Worm (Caenorhabditis elegans) whole organism, mixed stage, embryonic: ENCODE data around the gene F58E6.6.
A peak's percentile ranks its signal among the peaks of the same experiment; 100 is the strongest.

Experiments used
- M03D4.4 ChIP-seq: sonication (generic microtip); optimal IDR thresholded peaks from 2 replicates; lab custom pipeline; 2017; ENCODE audit warnings: mild to moderate bottlenecking, missing genetic modification characterization, missing compliant biosample characterization
- bed-3 ChIP-seq: fragments of 200-800 bp; sonication (Bioruptor generic); optimal IDR thresholded peaks from 3 replicates; lab custom pipeline; 2018; ENCODE audit warnings: mild to moderate bottlenecking, missing genetic modification characterization, moderate library complexity, missing compliant biosample characterization
- blmp-1 ChIP-seq: fragments of 150-350 bp; optimal IDR thresholded peaks from 2 replicates; lab custom pipeline; 2014; ENCODE audit warnings: missing biosample characterization, missing genetic modification characterization
- ceh-43 ChIP-seq: fragments of 200-800 bp; sonication (Bioruptor generic); optimal IDR thresholded peaks from 2 replicates; lab custom pipeline; 2018; ENCODE audit warnings: mild to moderate bottlenecking, missing genetic modification characterization, moderate library complexity, missing compliant biosample characterization
- ceh-83 ChIP-seq: fragments of 200-800 bp; sonication (Bioruptor generic); optimal IDR thresholded peaks from 2 replicates; lab custom pipeline; 2018; ENCODE audit warnings: mild to moderate bottlenecking, missing genetic modification characterization, missing compliant biosample characterization
- ces-1 ChIP-seq: fragments of 150-350 bp; optimal IDR thresholded peaks from 2 replicates; lab custom pipeline; 2014; ENCODE audit warnings: missing biosample characterization, missing genetic modification reagents, missing genetic modification characterization
- elt-1 ChIP-seq: sonication (generic microtip); optimal IDR thresholded peaks from 2 replicates; lab custom pipeline; 2017; ENCODE audit warnings: missing genetic modification characterization, mild to moderate bottlenecking, missing compliant biosample characterization, antibody characterized with exemption, moderate library complexity, borderline replicate concordance; ENCODE audit not compliant: insufficient read depth
- elt-3 ChIP-seq: fragments of 150-350 bp; optimal IDR thresholded peaks from 2 replicates; lab custom pipeline; 2014; ENCODE audit warnings: missing biosample characterization, missing genetic modification characterization
- ham-2 ChIP-seq: fragments of 200-800 bp; sonication (Bioruptor generic); optimal IDR thresholded peaks from 2 replicates; lab custom pipeline; 2018; ENCODE audit warnings: mild to moderate bottlenecking, missing genetic modification characterization, missing compliant biosample characterization
- hlh-1 ChIP-seq: fragments of 150-350 bp; optimal IDR thresholded peaks from 2 replicates; lab custom pipeline; 2014; ENCODE audit warnings: missing biosample characterization, missing genetic modification reagents, missing genetic modification characterization
- lin-13 ChIP-seq: fragments of 150-350 bp; optimal IDR thresholded peaks from 2 replicates; lab custom pipeline; 2014; ENCODE audit warnings: missing biosample characterization, missing genetic modification characterization
- lin-32 ChIP-seq: fragments of 200-800 bp; sonication (Bioruptor generic); optimal IDR thresholded peaks from 2 replicates; lab custom pipeline; 2018; ENCODE audit warnings: mild to moderate bottlenecking, missing genetic modification characterization, missing compliant biosample characterization
- lsy-2 ChIP-seq: fragments of 150-350 bp; optimal IDR thresholded peaks from 2 replicates; lab custom pipeline; 2014; ENCODE audit warnings: missing biosample characterization, missing genetic modification characterization
- mab-5 ChIP-seq: fragments of 150-350 bp; optimal IDR thresholded peaks from 2 replicates; lab custom pipeline; 2014; ENCODE audit warnings: missing biosample characterization, missing genetic modification characterization
- mep-1 ChIP-seq: fragments of 150-350 bp; optimal IDR thresholded peaks from 2 replicates; lab custom pipeline; 2017; ENCODE audit warnings: missing biosample characterization, missing genetic modification reagents, missing genetic modification characterization, inconsistent platforms
- mls-2 ChIP-seq: sonication (generic microtip); optimal IDR thresholded peaks from 2 replicates; lab custom pipeline; 2016; ENCODE audit warnings: mild to moderate bottlenecking, missing genetic modification characterization, moderate library complexity, missing compliant biosample characterization
- nhr-237 ChIP-seq: fragments of 150-350 bp; optimal IDR thresholded peaks from 2 replicates; lab custom pipeline; 2014; ENCODE audit warnings: missing biosample characterization, missing genetic modification characterization
- nhr-28 ChIP-seq: fragments of 150-350 bp; optimal IDR thresholded peaks from 2 replicates; lab custom pipeline; 2014; ENCODE audit warnings: missing biosample characterization, missing genetic modification characterization
- nhr-76 ChIP-seq: sonication (generic microtip); optimal IDR thresholded peaks from 2 replicates; lab custom pipeline; 2017; ENCODE audit warnings: missing biosample characterization, missing genetic modification characterization
- sem-2 ChIP-seq: fragments of 200-800 bp; sonication (Bioruptor generic); optimal IDR thresholded peaks from 2 replicates; lab custom pipeline; 2018; ENCODE audit warnings: mild to moderate bottlenecking, missing genetic modification characterization, missing compliant biosample characterization
- snpc-4 ChIP-seq: fragments of 150-350 bp; optimal IDR thresholded peaks from 2 replicates; lab custom pipeline; 2014; ENCODE audit warnings: missing biosample characterization, missing genetic modification characterization
- sptf-1 ChIP-seq: sonication (generic microtip); optimal IDR thresholded peaks from 2 replicates; lab custom pipeline; 2017; ENCODE audit warnings: mild to moderate bottlenecking, missing genetic modification characterization, moderate library complexity, missing compliant biosample characterization
- unc-120 ChIP-seq: sonication (generic microtip); optimal IDR thresholded peaks from 2 replicates; lab custom pipeline; 2017; ENCODE audit warnings: missing genetic modification characterization, missing compliant biosample characterization; ENCODE audit not compliant: poor library complexity, severe bottlenecking
- unc-39 ChIP-seq: fragments of 150-350 bp; optimal IDR thresholded peaks from 2 replicates; lab custom pipeline; 2014; ENCODE audit warnings: missing biosample characterization, missing genetic modification characterization
- unc-62 ChIP-seq: fragments of 150-350 bp; optimal IDR thresholded peaks from 2 replicates; lab custom pipeline; 2014; ENCODE audit warnings: missing biosample characterization, missing genetic modification reagents, missing genetic modification characterization
- ztf-11 ChIP-seq: fragments of 150-350 bp; optimal IDR thresholded peaks from 2 replicates; lab custom pipeline; 2014; ENCODE audit warnings: missing biosample characterization, missing genetic modification characterization

The F58E6.6 gene

DNA sequence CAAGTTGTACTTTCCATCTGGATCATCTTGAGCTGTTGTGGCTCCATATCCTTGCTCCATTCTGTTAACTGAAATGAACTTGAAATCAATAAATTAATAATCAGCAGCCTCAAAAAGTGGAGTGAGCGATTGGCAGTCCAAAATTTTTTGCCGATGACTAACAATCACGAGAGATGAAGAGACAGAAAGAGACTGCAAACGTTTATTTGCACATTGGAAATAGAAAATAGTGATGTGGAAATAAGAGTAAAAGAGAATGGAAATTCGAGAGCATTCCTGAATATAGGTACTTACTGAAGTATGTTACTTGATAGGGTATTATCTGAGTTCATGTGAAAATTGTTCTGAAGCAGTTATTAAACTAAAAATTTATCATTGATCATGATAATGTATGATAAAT is 43.1 kb downstream of the F58E6.6 start, which contains the start of gene tag-120:
Gene tag-120, minus strand, starts transcription at position 68 of the 400 bp plus-strand sequence.
- TF ChIP-seq nhr-237 (tag; lab: Kevin White, UChicago) (no peak), ceh-43 (GFP tag; lab: Kevin White, UChicago) (no peak), lsy-2 (tag; lab: Kevin White, UChicago) (no peak), elt-3 (no peak), ham-2 (GFP tag; lab: Kevin White, UChicago) (no peak), sptf-1 (no peak), snpc-4 (no peak), ces-1 (no peak), blmp-1 (tag; lab: Kevin White, UChicago) (no peak), bed-3 (no peak), lin-13 (tag; lab: Kevin White, UChicago) (no peak), nhr-76 (tag; lab: Kevin White, UChicago) (no peak), ztf-11 (no peak)

DNA sequence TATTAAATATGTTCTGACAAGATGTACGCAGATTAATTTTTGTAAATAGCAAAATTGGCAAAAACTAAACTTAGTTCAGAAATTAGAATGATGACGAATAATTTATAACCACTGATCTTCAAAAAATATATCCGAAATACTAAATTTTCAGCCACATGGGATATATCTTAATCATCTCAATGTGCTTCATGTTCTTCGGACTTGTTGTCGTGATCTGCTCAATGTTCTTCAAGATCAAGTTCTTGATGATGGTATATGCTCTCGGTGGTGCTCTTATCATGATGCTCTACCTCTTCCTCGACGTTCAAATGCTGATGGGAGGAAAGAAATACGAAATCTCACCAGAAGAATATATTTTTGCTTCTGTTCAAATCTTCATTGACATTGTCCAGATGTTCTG is 46.2 kb downstream of the F58E6.6 start:
- no peak for TF ChIP-seq sptf-1
- no peak for TF ChIP-seq mab-5
- TF ChIP-seq mep-1 = no peak

DNA sequence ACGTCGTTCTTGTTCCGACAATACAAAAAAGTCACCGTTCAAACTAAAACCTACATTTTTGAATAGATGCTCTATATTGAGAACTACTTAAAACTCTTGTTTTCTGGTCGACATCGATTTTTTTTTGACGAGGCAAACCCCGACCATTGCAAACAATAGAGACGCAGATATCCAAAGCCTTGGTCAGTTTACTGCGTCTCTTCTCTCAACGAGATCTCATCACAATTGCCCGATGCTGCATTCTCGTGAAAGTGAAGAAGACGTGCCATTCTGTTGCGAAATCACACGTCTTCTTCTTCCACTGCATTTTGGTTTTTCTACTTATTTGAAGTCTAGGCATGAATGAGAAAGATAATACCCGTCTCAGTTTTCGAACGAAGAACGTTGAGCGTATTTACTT is 48.4 kb downstream of the F58E6.6 start:
- peak; percentile 18 for TF ChIP-seq nhr-237 (tag; lab: Kevin White, UChicago)
- peak; percentile 3 for TF ChIP-seq lsy-2 (tag; lab: Kevin White, UChicago)
- TF ChIP-seq ceh-83 = no peak
- no peak for TF ChIP-seq mls-2 (tag; lab: Kevin White, UChicago)
- no peak for TF ChIP-seq unc-62 (GFP tag; lab: Kevin White, UChicago)
- TF ChIP-seq ces-1 = peak; percentile 66
- TF ChIP-seq mep-1 = peak; percentile 11
- TF ChIP-seq, all 35 proteins: peak for 4

DNA sequence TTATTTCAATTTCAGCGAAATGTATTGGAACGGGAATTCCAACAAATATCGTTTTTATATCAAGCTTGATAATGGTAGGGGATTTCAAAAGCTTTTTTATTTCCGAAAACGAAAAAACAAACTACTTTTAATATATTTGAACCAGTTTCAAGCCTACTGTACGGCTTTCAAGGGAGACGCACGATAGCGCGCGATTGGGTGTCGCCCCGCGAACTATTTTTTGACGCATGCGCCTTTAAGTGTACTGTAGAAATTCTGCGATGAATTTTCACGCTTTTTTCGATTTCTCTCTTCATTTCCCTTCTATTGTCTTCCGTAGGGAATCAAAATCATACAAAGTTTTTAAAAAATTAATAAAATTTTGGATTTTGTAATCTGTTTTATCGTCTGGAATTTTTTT is 49.3 kb downstream of the F58E6.6 start:
- TF ChIP-seq elt-1 (tag; lab: Kevin White, UChicago) (no peak), sptf-1 (no peak)

DNA sequence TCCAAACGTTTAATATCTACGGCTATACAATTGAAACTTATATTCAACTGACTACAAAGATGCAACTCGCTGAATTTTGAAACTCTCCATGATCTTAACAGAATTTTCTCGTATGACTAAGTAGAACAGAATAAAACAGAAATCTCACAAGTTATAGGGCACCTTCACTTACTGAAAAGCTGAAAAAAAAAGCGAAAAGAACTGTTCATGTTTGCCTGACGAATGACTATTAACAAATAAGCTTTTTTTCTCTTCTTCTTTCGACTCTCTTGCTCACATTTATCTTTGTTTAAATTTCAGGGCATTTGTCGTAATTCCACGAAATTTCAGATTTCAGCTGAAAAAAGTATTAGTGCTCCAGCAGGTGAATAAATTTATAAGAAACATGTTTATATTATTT is 50.1 kb downstream of the F58E6.6 start, which contains the start of gene xbx-6:
Gene xbx-6, plus strand, starts transcription at position 301 of the 400 bp plus-strand sequence.
- TF ChIP-seq elt-1 (tag; lab: Kevin White, UChicago) (no peak), lsy-2 (tag; lab: Kevin White, UChicago) (no peak), ceh-43 (GFP tag; lab: Kevin White, UChicago) (no peak), hlh-1 (tag; lab: Kevin White, UChicago) (no peak), nhr-28 (tag; lab: Kevin White, UChicago) (no peak), sem-2 (GFP tag; lab: Kevin White, UChicago) (no peak), M03D4.4 (no peak), nhr-76 (tag; lab: Kevin White, UChicago) (no peak), lin-32 (GFP tag; lab: Kevin White, UChicago) (no peak), unc-120 (no peak), nhr-237 (tag; lab: Kevin White, UChicago) (no peak), unc-39 (tag; lab: Kevin White, UChicago) (no peak), mab-5 (no peak)
- TF ChIP-seq, all 35 proteins: peak for 0
